Worm (Caenorhabditis elegans): ENCODE results near the gene hsp-12.2.

DNA sequence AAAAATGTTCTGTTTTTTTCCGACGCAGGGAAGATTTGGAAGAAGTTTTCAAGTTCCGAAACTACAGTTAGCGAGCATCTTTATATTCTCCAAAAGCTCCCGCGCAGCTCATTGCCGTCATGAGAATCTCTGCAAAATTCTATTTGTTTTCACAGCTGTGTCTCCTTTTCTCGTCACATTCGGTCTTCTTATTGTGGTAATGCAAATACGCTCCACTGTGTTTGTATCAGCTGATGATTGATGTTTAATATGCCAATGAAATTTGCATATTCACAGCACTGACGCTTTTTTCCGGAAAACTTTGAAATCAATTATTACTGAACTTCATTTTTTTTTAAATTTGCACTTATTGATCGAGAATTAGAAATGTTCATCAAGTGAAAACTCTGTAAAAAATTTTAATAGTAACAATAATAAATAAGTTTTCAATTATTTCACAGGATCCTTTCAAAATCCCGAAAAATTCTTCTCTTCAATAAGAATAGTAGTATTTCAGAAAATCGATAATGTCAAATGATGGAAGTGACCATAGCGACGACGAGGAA lies 44.7 kb upstream of the hsp-12.2 start, which contains the start of gene K06H7.2:
- TF ChIP-seq dao-5 (tag; optimal IDR thresholded peaks at IDR 0.05) (no peak), him-1 (tag; optimal IDR thresholded peaks at IDR 0.05) (no peak), W03F9.2 (tag; optimal IDR thresholded peaks at IDR 0.05) (peak; percentile 15)

Data from whole organism, L4/young adult.